Worm (Caenorhabditis elegans) whole organism, L1 larva: ENCODE results near the gene F41H10.4.

Source experiments
- C04F5.9 ChIP-seq: sonication (generic microtip); optimal IDR thresholded peaks from 2 replicates; lab custom pipeline; 2016; ENCODE audit warnings: missing genetic modification characterization, missing compliant biosample characterization
- C16A3.4 ChIP-seq: fragments of 150-350 bp; optimal IDR thresholded peaks from 2 replicates; lab custom pipeline; 2014; ENCODE audit warnings: missing biosample characterization, missing genetic modification characterization
- F16B12.6 ChIP-seq: fragments of 150-350 bp; optimal IDR thresholded peaks from 2 replicates; lab custom pipeline; 2014; ENCODE audit warnings: missing biosample characterization, missing genetic modification characterization
- Y116A8C.19 ChIP-seq: sonication (generic microtip); optimal IDR thresholded peaks from 2 replicates; lab custom pipeline; 2016; ENCODE audit warnings: missing compliant biosample characterization, missing genetic modification characterization, borderline replicate concordance
- aha-1 ChIP-seq: fragments of 150-350 bp; optimal IDR thresholded peaks from 2 replicates; lab custom pipeline; 2014; ENCODE audit warnings: missing biosample characterization, missing genetic modification characterization
- alr-1 ChIP-seq: fragments of 200-800 bp; sonication (Bioruptor generic); optimal IDR thresholded peaks from 2 replicates; lab custom pipeline; 2018; ENCODE audit warnings: borderline replicate concordance, mild to moderate bottlenecking, missing genetic modification characterization, missing compliant biosample characterization
- aly-2 ChIP-seq: fragments of 150-350 bp; optimal IDR thresholded peaks from 2 replicates; lab custom pipeline; 2014; ENCODE audit warnings: missing biosample characterization, missing genetic modification characterization
- blmp-1 ChIP-seq: fragments of 150-350 bp; optimal IDR thresholded peaks from 2 replicates; lab custom pipeline; 2014; ENCODE audit warnings: missing biosample characterization, missing genetic modification characterization
- ceh-8 ChIP-seq: fragments of 200-800 bp; sonication (Bioruptor generic); optimal IDR thresholded peaks from 2 replicates; lab custom pipeline; 2018; ENCODE audit warnings: mild to moderate bottlenecking, missing genetic modification characterization, moderate library complexity, missing compliant biosample characterization
- ceh-82 ChIP-seq, 3 experiments: fragments of 150-350 bp in 1 of 3; sonication (generic microtip) in 2 of 3; optimal IDR thresholded peaks; 2 replicates each; lab custom pipeline; 2014 to 2017; ENCODE audit warnings: missing biosample characterization in 3 of 3, missing genetic modification characterization in 3 of 3
- ceh-88 ChIP-seq: fragments of 200-800 bp; sonication (Bioruptor generic); IDR thresholded peaks from 2 replicates; pipeline ENCODE4 v1.3.6; 2022; ENCODE audit warnings: missing genetic modification characterization, missing compliant biosample characterization
- ceh-90 ChIP-seq: sonication (generic microtip); optimal IDR thresholded peaks from 2 replicates; lab custom pipeline; 2016; ENCODE audit warnings: missing genetic modification characterization, missing compliant biosample characterization
- dpl-1 ChIP-seq, 3 experiments: fragments of 150-350 bp in 2 of 3; sonication (generic microtip) in 1 of 3; optimal IDR thresholded peaks; 2 replicates each; lab custom pipeline; 2014 to 2017; ENCODE audit warnings: missing biosample characterization in 3 of 3, missing genetic modification characterization in 3 of 3, missing genetic modification reagents in 3 of 3
- dsc-1 ChIP-seq: sonication (generic microtip); optimal IDR thresholded peaks from 2 replicates; lab custom pipeline; 2016; ENCODE audit warnings: mild to moderate bottlenecking, missing genetic modification characterization, missing compliant biosample characterization
- efl-1 ChIP-seq, 4 experiments: fragments of 150-350 bp; optimal IDR thresholded peaks in 3 of 4; peaks in 1 of 4; 1 replicate in 1 of 4; 2 replicates in 3 of 4; lab custom pipeline; 2014; ENCODE audit warnings: missing biosample characterization in 2 of 4, missing genetic modification characterization in 2 of 4, missing genetic modification reagents in 2 of 4
- elt-3 ChIP-seq, 6 experiments: fragments of 150-350 bp in 1 of 6; sonication (generic microtip); optimal IDR thresholded peaks; 2 replicates each; lab custom pipeline; 2017 to 2018; ENCODE audit warnings: missing biosample characterization in 6 of 6, missing genetic modification characterization in 6 of 6, inconsistent platforms in 1 of 6
- fkh-10 ChIP-seq: sonication (generic microtip); optimal IDR thresholded peaks from 2 replicates; lab custom pipeline; 2017; ENCODE audit warnings: missing biosample characterization, missing genetic modification reagents, missing genetic modification characterization
- fkh-8 ChIP-seq: sonication (generic microtip); optimal IDR thresholded peaks from 2 replicates; lab custom pipeline; 2016; ENCODE audit warnings: mild to moderate bottlenecking, missing genetic modification characterization, missing compliant biosample characterization
- fos-1 ChIP-seq: fragments of 150-350 bp; optimal IDR thresholded peaks from 2 replicates; lab custom pipeline; 2014; ENCODE audit warnings: missing biosample characterization, missing genetic modification characterization
- hpl-2 ChIP-seq: fragments of 150-350 bp; optimal IDR thresholded peaks from 2 replicates; lab custom pipeline; 2014; ENCODE audit warnings: missing biosample characterization, missing genetic modification reagents, missing genetic modification characterization
- lin-15B ChIP-seq: fragments of 150-350 bp; sonication (generic microtip); optimal IDR thresholded peaks from 3 replicates; lab custom pipeline; 2014; ENCODE audit warnings: missing biosample characterization, missing genetic modification characterization
- lin-35 ChIP-seq, 2 experiments: fragments of 150-350 bp; optimal IDR thresholded peaks; 2 replicates each; lab custom pipeline; 2014; ENCODE audit warnings: missing biosample characterization in 2 of 2, missing genetic modification characterization in 2 of 2, missing genetic modification reagents in 2 of 2
- lin-39 ChIP-seq: fragments of 150-350 bp; optimal IDR thresholded peaks from 2 replicates; lab custom pipeline; 2014; ENCODE audit warnings: missing biosample characterization, missing genetic modification reagents, missing genetic modification characterization
- lir-3 ChIP-seq: sonication (generic microtip); optimal IDR thresholded peaks from 2 replicates; lab custom pipeline; 2016; ENCODE audit warnings: mild to moderate bottlenecking, missing genetic modification characterization, moderate library complexity, missing compliant biosample characterization; ENCODE audit not compliant: poor library complexity
- mab-9 ChIP-seq: fragments of 200-800 bp; sonication (Bioruptor generic); IDR thresholded peaks from 2 replicates; pipeline ENCODE4 v1.3.6; 2022; ENCODE audit warnings: missing genetic modification reagents, missing genetic modification characterization, missing compliant biosample characterization
- mef-2 ChIP-seq: fragments of 150-350 bp; optimal IDR thresholded peaks from 2 replicates; lab custom pipeline; 2014; ENCODE audit warnings: missing biosample characterization, missing genetic modification characterization
- nhr-11 ChIP-seq: fragments of 150-350 bp; optimal IDR thresholded peaks from 2 replicates; lab custom pipeline; 2014; ENCODE audit warnings: missing biosample characterization, missing genetic modification characterization
- nhr-19 ChIP-seq: fragments of 200-800 bp; sonication (Bioruptor generic); conservative IDR thresholded peaks from 2 replicates; pipeline ENCODE4 v1.3.6; 2022; ENCODE audit warnings: missing genetic modification characterization, missing compliant biosample characterization
- nhr-20 ChIP-seq: sonication (generic microtip); optimal IDR thresholded peaks from 2 replicates; lab custom pipeline; 2016; ENCODE audit warnings: mild to moderate bottlenecking, missing genetic modification characterization, missing compliant biosample characterization
- nhr-237 ChIP-seq: fragments of 150-350 bp; optimal IDR thresholded peaks from 2 replicates; lab custom pipeline; 2014; ENCODE audit warnings: missing biosample characterization, missing genetic modification characterization
- nhr-28 ChIP-seq: fragments of 150-350 bp; optimal IDR thresholded peaks from 2 replicates; lab custom pipeline; 2014; ENCODE audit warnings: missing biosample characterization, missing genetic modification characterization
- nhr-47 ChIP-seq: sonication (generic microtip); optimal IDR thresholded peaks from 2 replicates; lab custom pipeline; 2016; ENCODE audit warnings: mild to moderate bottlenecking, missing genetic modification characterization, moderate library complexity, missing compliant biosample characterization
- nhr-71 ChIP-seq: sonication (generic microtip); optimal IDR thresholded peaks from 2 replicates; lab custom pipeline; 2016; ENCODE audit warnings: mild to moderate bottlenecking, missing genetic modification characterization, moderate library complexity, missing compliant biosample characterization
- nhr-84 ChIP-seq: sonication (generic microtip); optimal IDR thresholded peaks from 2 replicates; lab custom pipeline; 2017; ENCODE audit warnings: missing biosample characterization, missing genetic modification characterization
- nhr-85 ChIP-seq: sonication (generic microtip); peaks from one replicate; lab custom pipeline; 2016; ENCODE audit warnings: missing genetic modification characterization, inconsistent platforms, missing compliant biosample characterization
- nhr-90 ChIP-seq: sonication (generic microtip); optimal IDR thresholded peaks from 2 replicates; lab custom pipeline; 2016; ENCODE audit warnings: mild to moderate bottlenecking, missing genetic modification characterization, missing compliant biosample characterization; ENCODE audit not compliant: poor library complexity
- pag-3 ChIP-seq: sonication (generic microtip); optimal IDR thresholded peaks from 2 replicates; lab custom pipeline; 2017; ENCODE audit warnings: missing genetic modification characterization, mild to moderate bottlenecking, missing compliant biosample characterization, antibody characterized with exemption, borderline replicate concordance; ENCODE audit not compliant: insufficient read depth
- pqm-1 ChIP-seq: sonication (generic microtip); optimal IDR thresholded peaks from 3 replicates; lab custom pipeline; 2017; ENCODE audit warnings: missing biosample characterization, missing genetic modification characterization
- snu-23 ChIP-seq: sonication (generic microtip); optimal IDR thresholded peaks from 2 replicates; lab custom pipeline; 2016; ENCODE audit warnings: missing genetic modification characterization, missing compliant biosample characterization
- sptf-1 ChIP-seq: fragments of 150-350 bp; optimal IDR thresholded peaks from 2 replicates; lab custom pipeline; 2014; ENCODE audit warnings: missing biosample characterization, missing genetic modification characterization
- swsn-7 ChIP-seq: sonication (generic microtip); optimal IDR thresholded peaks from 2 replicates; lab custom pipeline; 2016; ENCODE audit warnings: missing genetic modification characterization, missing compliant biosample characterization
- tbx-2 ChIP-seq: sonication (generic microtip); optimal IDR thresholded peaks from 2 replicates; lab custom pipeline; 2016; ENCODE audit warnings: missing genetic modification characterization, missing compliant biosample characterization
- unc-30 ChIP-seq: sonication (generic microtip); optimal IDR thresholded peaks from 2 replicates; lab custom pipeline; 2017; ENCODE audit warnings: missing biosample characterization, missing genetic modification characterization
- unc-62 ChIP-seq: fragments of 150-350 bp; optimal IDR thresholded peaks from 2 replicates; lab custom pipeline; 2014; ENCODE audit warnings: missing biosample characterization, missing genetic modification reagents, missing genetic modification characterization
- vab-15 ChIP-seq: sonication (generic microtip); optimal IDR thresholded peaks from 2 replicates; lab custom pipeline; 2017; ENCODE audit warnings: missing genotype, mild to moderate bottlenecking, missing genetic modification characterization, missing compliant biosample characterization
- xbp-1 ChIP-seq: sonication (generic microtip); optimal IDR thresholded peaks from 2 replicates; lab custom pipeline; 2016; ENCODE audit warnings: missing genetic modification characterization, missing compliant biosample characterization
- zag-1 ChIP-seq: fragments of 150-350 bp; optimal IDR thresholded peaks from 2 replicates; lab custom pipeline; 2014; ENCODE audit warnings: missing biosample characterization, missing genetic modification characterization
- zip-4 ChIP-seq: fragments of 200-800 bp; sonication (Bioruptor generic); optimal IDR thresholded peaks from 2 replicates; lab custom pipeline; 2018; ENCODE audit warnings: mild to moderate bottlenecking, missing genetic modification characterization, moderate library complexity, missing compliant biosample characterization
- ztf-11 ChIP-seq, 2 experiments: sonication (generic microtip); optimal IDR thresholded peaks; 2 replicates each; lab custom pipeline; 2016 to 2017; ENCODE audit warnings: missing genetic modification characterization in 2 of 2, missing biosample characterization in 1 of 2, missing compliant biosample characterization in 1 of 2
- ztf-4 ChIP-seq: fragments of 150-350 bp; optimal IDR thresholded peaks from 2 replicates; lab custom pipeline; 2014; ENCODE audit warnings: missing biosample characterization, missing genetic modification characterization

F41H10.4 gene

DNA sequence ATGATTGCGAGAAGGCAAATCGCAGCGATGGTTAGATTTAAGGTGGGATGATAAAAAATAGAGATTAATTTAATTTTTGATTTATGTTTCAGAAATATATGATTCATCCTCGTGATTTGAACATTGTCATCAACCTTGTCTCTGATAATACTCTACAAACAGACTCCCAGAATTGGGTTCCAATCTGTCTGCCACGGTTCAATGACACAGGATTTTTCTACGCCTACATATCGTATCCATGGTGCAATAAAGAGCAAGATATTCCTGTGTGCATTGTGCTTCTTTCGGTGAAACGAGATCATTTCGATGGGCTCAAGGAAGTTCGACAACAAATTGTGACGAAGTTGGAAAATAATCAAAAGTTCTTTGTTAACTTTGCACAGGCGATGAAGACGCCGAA, 3.5 kb downstream of the F41H10.4 start:
- TF ChIP-seq fkh-8 (tag; lab: Kevin White, UChicago): no peak
- no peak for TF ChIP-seq efl-1 (optimal IDR thresholded peaks at IDR 0.05; lab: Kevin White, UChicago)
- peak in 1 of 2 experiments; percentile 92 for TF ChIP-seq efl-1 (GFP tag; optimal IDR thresholded peaks at IDR 0.05 in 1 of 2; lab: Kevin White, UChicago)

- TF ChIP-seq ceh-8 (GFP tag; lab: Kevin White, UChicago) (no peak), C16A3.4 (tag; lab: Kevin White, UChicago) (no peak), xbp-1 (tag; lab: Kevin White, UChicago) (peak; percentile 25), aha-1 (no peak), ceh-88 (GFP tag; lab: Robert Waterston, UW) (no peak), ceh-82 (tag; optimal IDR thresholded peaks at IDR 0.05; lab: Kevin White, UChicago) (peak in 1 of 3 experiments; percentile 41), hpl-2 (GFP tag; lab: Kevin White, UChicago) (no peak), C04F5.9 (no peak), vab-15 (tag; lab: Kevin White, UChicago) (no peak), sptf-1 (tag; lab: Kevin White, UChicago) (no peak), blmp-1 (tag; lab: Kevin White, UChicago) (no peak), dsc-1 (tag; lab: Kevin White, UChicago) (peak; percentile 13), lin-39 (tag; lab: Kevin White, UChicago) (no peak), mef-2 (tag; lab: Kevin White, UChicago) (no peak), nhr-84 (tag; lab: Kevin White, UChicago) (no peak), pag-3 (no peak), nhr-19 (GFP tag; lab: Robert Waterston, UW) (peak; percentile 15; the same call in 1 of the 2 replicates), nhr-11 (tag; lab: Kevin White, UChicago) (no peak), zip-4 (GFP tag; lab: Kevin White, UChicago) (no peak), fkh-10 (GFP tag; lab: Kevin White, UChicago) (no peak), lir-3 (tag; lab: Kevin White, UChicago) (peak; percentile 26), efl-1 (optimal IDR thresholded peaks at IDR 0.05; lab: Kevin White, UChicago) (peak; percentile 37 to 47), efl-1 (GFP tag; optimal IDR thresholded peaks at IDR 0.05 in 1 of 2; lab: Kevin White, UChicago) (peak in 1 of 2 experiments; percentile 46), nhr-90 (tag; lab: Kevin White, UChicago) (no peak), pqm-1 (no peak), Y116A8C.19 (no peak), nhr-237 (tag; lab: Kevin White, UChicago) (no peak), nhr-47 (peak; percentile 8), snu-23 (GFP tag; lab: Kevin White, UChicago) (peak; percentile 52), mab-9 (GFP tag; lab: Robert Waterston, UW) (no peak), nhr-71 (tag; lab: Kevin White, UChicago) (peak; percentile 40), aly-2 (tag; lab: Kevin White, UChicago) (no peak), nhr-85 (tag; lab: Kevin White, UChicago) (peak; percentile 58), F16B12.6 (tag; lab: Kevin White, UChicago) (peak; percentile 34), ztf-11 (tag; optimal IDR thresholded peaks at IDR 0.05; lab: Kevin White, UChicago) (no peak), unc-62 (GFP tag; lab: Kevin White, UChicago) (no peak), ceh-90 (tag; lab: Kevin White, UChicago) (no peak), lin-15B (peak; percentile 8), lin-35 (GFP tag; optimal IDR thresholded peaks at IDR 0.05; lab: Kevin White, UChicago) (peak; percentile 37 to 43), nhr-28 (tag; lab: Kevin White, UChicago) (no peak), fos-1 (tag; lab: Kevin White, UChicago) (no peak), dpl-1 (GFP tag; optimal IDR thresholded peaks at IDR 0.05; lab: Kevin White, UChicago) (peak in 2 of 3 experiments; percentile 7 to 11), swsn-7 (peak; percentile 55), ztf-4 (tag; lab: Kevin White, UChicago) (peak; percentile 13), zag-1 (no peak), alr-1 (tag; lab: Kevin White, UChicago) (no peak), tbx-2 (tag; lab: Kevin White, UChicago) (peak; percentile 9), elt-3 (tag; optimal IDR thresholded peaks at IDR 0.05; lab: Kevin White, UChicago) (no peak), unc-30 (tag; lab: Kevin White, UChicago) (no peak), nhr-20 (tag; lab: Kevin White, UChicago) (peak; percentile 27)
These were observed 4.5 kb downstream of the F41H10.4 start for ce11 chrIV:5368860-5369259.
